Fruit fly (Drosophila melanogaster) whole organism, wandering third instar larva: ENCODE measurements around the gene Sgs3.

Experiments
- CG32264 ChIP-seq: fragments of 200-800 bp; sonication (Bioruptor generic); optimal IDR thresholded peaks from 2 replicates; lab custom pipeline; 2016; ENCODE audit warnings: missing biosample characterization, missing genetic modification characterization
- CG9705 ChIP-seq: fragments of 200-800 bp; sonication (Bioruptor generic); optimal IDR thresholded peaks from 2 replicates; lab custom pipeline; 2018; ENCODE audit warnings: missing biosample characterization, mild to moderate bottlenecking, missing genetic modification characterization
- CrebA ChIP-seq: fragments of 200-800 bp; sonication (Bioruptor generic); optimal IDR thresholded peaks from 2 replicates; lab custom pipeline; 2016; ENCODE audit warnings: missing biosample characterization, mild to moderate bottlenecking, missing genetic modification characterization, borderline replicate concordance
- Dfd ChIP-seq: fragments of >200 bp; optimal IDR thresholded peaks from 2 replicates; lab custom pipeline; 2017; ENCODE audit warnings: missing biosample characterization, missing genetic modification characterization
- Dif ChIP-seq: fragments of 200-275, 200-300 bp; sonication (Bioruptor generic); optimal IDR thresholded peaks from 2 replicates; lab custom pipeline; 2018; ENCODE audit warnings: missing biosample characterization, missing genetic modification characterization; ENCODE audit not compliant: partially characterized antibody
- Hnf4 ChIP-seq: fragments of 200-800 bp; sonication (Bioruptor generic); optimal IDR thresholded peaks from 2 replicates; lab custom pipeline; 2016; ENCODE audit warnings: missing biosample characterization, mild to moderate bottlenecking, missing genetic modification characterization
- Hr83 ChIP-seq: fragments of 200-300 bp; sonication (Bioruptor generic); optimal IDR thresholded peaks from 2 replicates; lab custom pipeline; 2016; ENCODE audit warnings: missing biosample characterization, mild to moderate bottlenecking, missing genetic modification characterization, moderate library complexity; ENCODE audit not compliant: poor library complexity, severe bottlenecking
- Jra ChIP-seq: sonication (Bioruptor generic); optimal IDR thresholded peaks from 2 replicates; lab custom pipeline; 2016; ENCODE audit warnings: missing biosample characterization, missing genetic modification characterization
- Mio ChIP-seq: sonication (Bioruptor generic); optimal IDR thresholded peaks from 2 replicates; lab custom pipeline; 2016; ENCODE audit warnings: missing biosample characterization, missing genetic modification characterization
- Myc ChIP-seq: fragments of >200 bp; optimal IDR thresholded peaks from 2 replicates; lab custom pipeline; 2017
- N ChIP-seq: fragments of >200 bp; optimal IDR thresholded peaks from 2 replicates; lab custom pipeline; 2018; ENCODE audit warnings: missing biosample characterization, missing external identifiers, missing genetic modification characterization
- OdsH ChIP-seq: fragments of 200-800 bp; sonication (Bioruptor generic); optimal IDR thresholded peaks from 2 replicates; lab custom pipeline; 2016; ENCODE audit warnings: missing biosample characterization, mild to moderate bottlenecking, missing genetic modification characterization
- Rel ChIP-seq, 2 experiments: fragments of 200-800 bp; sonication (Bioruptor generic) in 1 of 2; optimal IDR thresholded peaks; 2 replicates in 1 of 2; 3 replicates in 1 of 2; lab custom pipeline; 2016 to 2019; ENCODE audit warnings: mild to moderate bottlenecking in 2 of 2, missing biosample characterization in 2 of 2, missing genetic modification characterization in 2 of 2, moderate library complexity in 1 of 2
- Sp1 ChIP-seq: fragments of 200-800 bp; sonication (Bioruptor generic); optimal IDR thresholded peaks from 3 replicates; lab custom pipeline; 2019; ENCODE audit warnings: missing biosample characterization, mild to moderate bottlenecking, missing genetic modification characterization, moderate library complexity
- Vsx2 ChIP-seq: fragments of 200-300, 225-300 bp; sonication (Bioruptor generic); optimal IDR thresholded peaks from 2 replicates; lab custom pipeline; 2018; ENCODE audit warnings: missing biosample characterization, missing genetic modification characterization; ENCODE audit not compliant: partially characterized antibody
- br ChIP-seq: fragments of 200-800 bp; sonication (Bioruptor generic); optimal IDR thresholded peaks from 2 replicates; lab custom pipeline; 2016; ENCODE audit warnings: missing biosample characterization, missing genetic modification characterization
- brk ChIP-seq: fragments of 200-800 bp; sonication (Bioruptor generic); optimal IDR thresholded peaks from 2 replicates; lab custom pipeline; 2016; ENCODE audit warnings: missing biosample characterization, mild to moderate bottlenecking, missing genetic modification characterization
- dl ChIP-seq, 2 experiments: fragments of 175-275, 200-275 bp in 1 of 2; fragments of 200-275 bp in 1 of 2; sonication (Bioruptor generic); optimal IDR thresholded peaks; lab custom pipeline; 2018; ENCODE audit warnings: mild to moderate bottlenecking in 2 of 2, missing biosample characterization in 2 of 2, missing genetic modification characterization in 2 of 2, moderate library complexity in 2 of 2; ENCODE audit not compliant: partially characterized antibody in 2 of 2, insufficient read depth in 1 of 2
- dmrt93B ChIP-seq: fragments of 200-800 bp; sonication (Bioruptor generic); optimal IDR thresholded peaks from 2 replicates; lab custom pipeline; 2018; ENCODE audit warnings: missing biosample characterization, mild to moderate bottlenecking, missing genetic modification characterization
- dsf ChIP-seq: sonication (Bioruptor generic); optimal IDR thresholded peaks from 2 replicates; lab custom pipeline; 2016; ENCODE audit warnings: missing biosample characterization, missing genetic modification characterization, borderline replicate concordance
- ey ChIP-seq: fragments of 200-800 bp; sonication (Bioruptor generic); optimal IDR thresholded peaks from 2 replicates; lab custom pipeline; 2016; ENCODE audit warnings: missing biosample characterization, missing genetic modification characterization
- fru ChIP-seq: fragments of 200-800 bp; sonication (Bioruptor generic); optimal IDR thresholded peaks from 3 replicates; lab custom pipeline; 2016; ENCODE audit warnings: missing biosample characterization, mild to moderate bottlenecking, missing genetic modification characterization
- h ChIP-seq: fragments of 200-800 bp; sonication (Bioruptor generic); optimal IDR thresholded peaks from 3 replicates; lab custom pipeline; 2016; ENCODE audit warnings: missing biosample characterization, mild to moderate bottlenecking, missing genetic modification characterization
- jim ChIP-seq: fragments of 175-275, 200-325 bp; sonication (Bioruptor generic); optimal IDR thresholded peaks from 2 replicates; lab custom pipeline; 2016; ENCODE audit warnings: missing biosample characterization, mild to moderate bottlenecking, missing genetic modification characterization
- lola ChIP-seq: fragments of >200 bp; optimal IDR thresholded peaks from 2 replicates; lab custom pipeline; 2017; ENCODE audit warnings: missing biosample characterization, missing genetic modification characterization
- psq ChIP-seq: fragments of 200-800 bp; sonication (Bioruptor generic); optimal IDR thresholded peaks from 3 replicates; lab custom pipeline; 2017; ENCODE audit warnings: missing biosample characterization, mild to moderate bottlenecking, missing genetic modification characterization, moderate library complexity
- rgr ChIP-seq: fragments of 200-800 bp; sonication (Bioruptor generic); optimal IDR thresholded peaks from 3 replicates; lab custom pipeline; 2016; ENCODE audit warnings: missing biosample characterization, mild to moderate bottlenecking, missing genetic modification characterization
- sv ChIP-seq: fragments of 200-800 bp; sonication (Bioruptor generic); optimal IDR thresholded peaks from 3 replicates; lab custom pipeline; 2016; ENCODE audit warnings: missing biosample characterization, missing genetic modification characterization
- tai ChIP-seq: sonication (Bioruptor generic); optimal IDR thresholded peaks from 2 replicates; lab custom pipeline; 2016; ENCODE audit warnings: missing biosample characterization, missing genetic modification characterization
- usp ChIP-seq: fragments of >200 bp; optimal IDR thresholded peaks from 2 replicates; lab custom pipeline; 2017; ENCODE audit warnings: missing biosample characterization, missing genetic modification characterization
- woc ChIP-seq: sonication (Bioruptor generic); optimal IDR thresholded peaks from 2 replicates; lab custom pipeline; 2016; ENCODE audit warnings: missing biosample characterization, mild to moderate bottlenecking, missing genetic modification characterization

Sgs3 gene

dm6 chr3L:11492457-11492856 is 19.6 kb upstream of the Sgs3 start:
- no peak for TF ChIP-seq Jra (GFP tag; lab: Kevin White, UChicago)
- no peak for TF ChIP-seq dsf (GFP tag; lab: Kevin White, UChicago)
- TF ChIP-seq rgr (GFP tag; lab: Kevin White, UChicago), result peak; percentile 28
- TF ChIP-seq Vsx2 (GFP tag; lab: Kevin White, UChicago), result peak; percentile 66
- no peak for TF ChIP-seq ey (GFP tag; lab: Kevin White, UChicago)
- no peak for TF ChIP-seq OdsH (GFP tag; lab: Kevin White, UChicago)
- no peak for TF ChIP-seq Dif (GFP tag; lab: Kevin White, UChicago)
- TF ChIP-seq Myc (lab: Kevin White, UChicago), result no peak
- peak; percentile 40 for TF ChIP-seq br (GFP tag; lab: Kevin White, UChicago)
- no peak for TF ChIP-seq woc
- TF ChIP-seq lola (GFP tag; lab: Kevin White, UChicago), result no peak
- TF ChIP-seq brk (GFP tag; lab: Kevin White, UChicago), result no peak
- TF ChIP-seq Rel (GFP tag; optimal IDR thresholded peaks at IDR 0.05; lab: Kevin White, UChicago), result no peak
- peak; percentile 11 for TF ChIP-seq Rel (tag; optimal IDR thresholded peaks at IDR 0.05; lab: Kevin White, UChicago)
- TF ChIP-seq psq (GFP tag; lab: Kevin White, UChicago), result peak; percentile 8
- TF ChIP-seq fru (GFP tag; lab: Kevin White, UChicago), result no peak

dm6 chr3L:11493090-11493807 is 18.8 kb upstream of the Sgs3 start:
- peak in 1 of 2 experiments; percentile 42 for TF ChIP-seq dl (GFP tag; optimal IDR thresholded peaks at IDR 0.05; lab: Kevin White, UChicago; ENCODE audit: insufficient read depth in 1 of 2, partially characterized antibody in 2 of 2)
- TF ChIP-seq Hnf4 (GFP tag; lab: Kevin White, UChicago), result peak; percentile 29
- no peak for TF ChIP-seq N (GFP tag; lab: Kevin White, UChicago)
- no peak for TF ChIP-seq br (GFP tag; lab: Kevin White, UChicago)
- TF ChIP-seq psq (GFP tag; lab: Kevin White, UChicago), result peak; percentile 12
- TF ChIP-seq h (GFP tag; lab: Kevin White, UChicago), result peak; percentile 12
- peak; percentile 19 for TF ChIP-seq brk (GFP tag; lab: Kevin White, UChicago)
- no peak for TF ChIP-seq CrebA (GFP tag; lab: Kevin White, UChicago)
- no peak for TF ChIP-seq dmrt93B (GFP tag; lab: Kevin White, UChicago)
- TF ChIP-seq dsf (GFP tag; lab: Kevin White, UChicago), result no peak
- no peak for TF ChIP-seq usp (GFP tag; lab: Kevin White, UChicago)
- peak; percentile 27 for TF ChIP-seq Vsx2 (GFP tag; lab: Kevin White, UChicago)
- peak; percentile 25 for TF ChIP-seq fru (GFP tag; lab: Kevin White, UChicago)
- peak; percentile 45 for TF ChIP-seq Sp1
- TF ChIP-seq CG9705 (GFP tag; lab: Kevin White, UChicago), result peak; percentile 4
- TF ChIP-seq tai (GFP tag; lab: Kevin White, UChicago), result peak; percentile 35
- TF ChIP-seq Dif (GFP tag; lab: Kevin White, UChicago), result peak; percentile 7

- TF ChIP-seq br (GFP tag; lab: Kevin White, UChicago) (no peak), psq (GFP tag; lab: Kevin White, UChicago) (no peak), CG9705 (GFP tag; lab: Kevin White, UChicago) (no peak), Hnf4 (GFP tag; lab: Kevin White, UChicago) (no peak), Dfd (GFP tag; lab: Kevin White, UChicago) (no peak), Hr83 (no peak), jim (GFP tag; lab: Kevin White, UChicago) (no peak), tai (GFP tag; lab: Kevin White, UChicago) (no peak), Rel (GFP tag; optimal IDR thresholded peaks at IDR 0.05; lab: Kevin White, UChicago) (no peak), Rel (tag; optimal IDR thresholded peaks at IDR 0.05; lab: Kevin White, UChicago) (no peak)
These were observed 3.7 kb upstream of the Sgs3 start, which contains the start of gene CG33500 for dm6 chr3L:11508337-11508736. CG33500 (plus strand) TSS chr3L:11508637.

dm6 chr3L:11509294-11509911 is 2.6 kb upstream of the Sgs3 start, which contains the start of the genes Sgs8 and Sgs7:
Sgs8 (minus strand) TSS chr3L:11509394.
Sgs7 (plus strand) TSS chr3L:11509861.
- TF ChIP-seq dmrt93B (GFP tag; lab: Kevin White, UChicago) (no peak), tai (GFP tag; lab: Kevin White, UChicago) (no peak), usp (GFP tag; lab: Kevin White, UChicago) (no peak), CG9705 (GFP tag; lab: Kevin White, UChicago) (no peak), Mio (GFP tag; lab: Kevin White, UChicago) (no peak), dsf (GFP tag; lab: Kevin White, UChicago) (no peak), sv (GFP tag; lab: Kevin White, UChicago) (no peak), h (GFP tag; lab: Kevin White, UChicago) (no peak), CG32264 (GFP tag; lab: Kevin White, UChicago) (no peak), Myc (lab: Kevin White, UChicago) (no peak)
- TF ChIP-seq, all 38 proteins: peak for 0
